Worm (Caenorhabditis elegans) whole organism, young adult: ENCODE data around the gene ceh-76.

Experiments
- F49E8.2 ChIP-seq: sonication (generic microtip); optimal IDR thresholded peaks from 3 replicates; lab custom pipeline; 2017; ENCODE audit warnings: missing genetic modification characterization, mild to moderate bottlenecking, missing compliant biosample characterization, antibody characterized with exemption, moderate library complexity; ENCODE audit not compliant: insufficient read depth
- F57A8.1 ChIP-seq: fragments of 200-800 bp; sonication (Bioruptor generic); optimal IDR thresholded peaks from 2 replicates; lab custom pipeline; 2018; ENCODE audit warnings: mild to moderate bottlenecking, missing genetic modification characterization, moderate library complexity, missing compliant biosample characterization
- nfyb-1 ChIP-seq: fragments of 200-800 bp; sonication (Bioruptor generic); IDR thresholded peaks from 2 replicates; pipeline ENCODE4 v1.3.6; 2022; ENCODE audit warnings: missing genetic modification reagents, missing genetic modification characterization, missing compliant biosample characterization
- snpc-4 ChIP-seq, 5 experiments: fragments of 150-350 bp in 1 of 5; sonication (generic microtip) in 4 of 5; optimal IDR thresholded peaks; 2 replicates each; lab custom pipeline; 2014 to 2018; ENCODE audit warnings: missing genetic modification characterization in 5 of 5, missing biosample characterization in 3 of 5, antibody characterized with exemption in 2 of 5, mild to moderate bottlenecking in 2 of 5, missing compliant biosample characterization in 2 of 5, missing genotype in 2 of 5, moderate library complexity in 2 of 5, missing genetic modification reagents in 1 of 5

DNA sequence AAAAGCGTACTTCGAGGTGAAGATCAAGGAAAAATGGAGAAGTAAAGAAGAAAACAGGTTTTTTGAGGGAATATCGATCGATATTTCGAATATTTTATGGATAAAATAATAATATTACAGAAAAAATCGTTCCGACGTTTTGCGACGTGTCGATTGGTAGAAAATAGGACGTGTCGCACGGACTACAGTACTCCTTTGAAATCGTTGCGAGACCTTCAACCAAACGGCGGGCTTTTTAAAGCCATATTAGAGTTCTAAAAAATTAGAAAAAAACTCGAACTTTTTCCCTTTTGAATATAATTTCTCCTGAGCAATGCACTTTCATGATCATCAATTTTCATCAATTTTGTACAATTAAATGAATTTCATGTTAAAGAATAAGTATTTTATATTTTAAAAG lies 15.6 kb upstream of the ceh-76 start, which contains the start of gene Y97E10AR.4:
- TF ChIP-seq F49E8.2 (tag; lab: Kevin White, UChicago) (no peak), snpc-4 (GFP tag; optimal IDR thresholded peaks at IDR 0.05; lab: Kevin White, UChicago) (no peak), snpc-4 (tag; optimal IDR thresholded peaks at IDR 0.05; lab: Kevin White, UChicago) (peak in 1 of 4 experiments; percentile 6), nfyb-1 (GFP tag; lab: Robert Waterston, UW) (no peak), F57A8.1 (GFP tag; lab: Kevin White, UChicago) (no peak)
